Fruit fly (Drosophila melanogaster) whole organism, wandering third instar larva: ENCODE data around the gene CG2021.

Experiments used
- Dfd ChIP-seq: fragments of >200 bp; optimal IDR thresholded peaks from 2 replicates; lab custom pipeline; 2017; ENCODE audit warnings: missing biosample characterization, missing genetic modification characterization
- OdsH ChIP-seq: fragments of 200-800 bp; sonication (Bioruptor generic); optimal IDR thresholded peaks from 2 replicates; lab custom pipeline; 2016; ENCODE audit warnings: missing biosample characterization, mild to moderate bottlenecking, missing genetic modification characterization
- br ChIP-seq: fragments of 200-800 bp; sonication (Bioruptor generic); optimal IDR thresholded peaks from 2 replicates; lab custom pipeline; 2016; ENCODE audit warnings: missing biosample characterization, missing genetic modification characterization
- pan ChIP-seq: fragments of >200 bp; optimal IDR thresholded peaks from 2 replicates; lab custom pipeline; 2017
- usp ChIP-seq: fragments of >200 bp; optimal IDR thresholded peaks from 2 replicates; lab custom pipeline; 2017; ENCODE audit warnings: missing biosample characterization, missing genetic modification characterization

DNA sequence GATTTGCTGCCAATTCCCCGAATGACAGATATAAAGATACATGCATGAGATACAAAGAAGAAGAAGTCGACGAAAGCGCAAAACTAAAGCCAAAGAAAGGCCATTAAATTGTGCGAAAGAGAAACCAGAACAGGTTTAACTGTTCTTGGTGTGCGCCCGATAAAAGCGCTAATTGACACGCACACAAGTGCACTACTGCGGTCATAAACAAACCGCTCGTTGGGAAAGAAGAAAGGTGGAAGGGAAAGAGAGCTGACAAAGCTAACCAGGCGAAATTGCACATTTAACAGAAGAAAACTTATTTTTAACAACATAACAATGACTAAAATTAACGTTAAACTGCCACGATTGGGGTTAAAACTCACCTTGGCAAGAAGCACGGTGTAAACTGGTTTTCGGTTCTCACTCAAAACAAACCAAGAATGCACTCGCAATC lies 47.0 kb downstream of the CG2021 start:
- TF ChIP-seq pan (lab: Kevin White, UChicago), result no peak
- TF ChIP-seq usp, result no peak
- no peak for TF ChIP-seq OdsH (GFP tag; lab: Kevin White, UChicago)
- no peak for TF ChIP-seq Dfd (GFP tag; lab: Kevin White, UChicago)
- TF ChIP-seq br (GFP tag; lab: Kevin White, UChicago), result no peak
